Worm (Caenorhabditis elegans): Measurements from ENCODE around the gene C07A4.3.
A peak's percentile ranks its signal among the peaks of the same experiment; 100 is the strongest.

C07A4.3 gene

ce11 chrX:10148235-10148872, 26.4 kb upstream of the C07A4.3 start (continued):
- TF ChIP-seq ccch-3 (GFP tag; optimal IDR thresholded peaks at IDR 0.05) (no peak), Y53F4B.3 (GFP tag; IDR thresholded peaks at IDR 0.05) (no peak; the same call in 1 of the 2 replicates), aptf-2 (GFP tag; conservative IDR thresholded peaks at IDR 0.05) (no peak), lin-40 (tag; optimal IDR thresholded peaks at IDR 0.05) (no peak), snpc-1.3 (tag; optimal IDR thresholded peaks at IDR 0.05; ENCODE audit: insufficient read depth) (peak; percentile 89), sptf-2 (GFP tag; optimal IDR thresholded peaks at IDR 0.05) (no peak), pbrm-1 (GFP tag; IDR thresholded peaks at IDR 0.05) (peak; percentile 85), lin-54 (GFP tag; optimal IDR thresholded peaks at IDR 0.05) (peak; percentile 31), ztf-18 (tag; optimal IDR thresholded peaks at IDR 0.05) (peak; percentile 57), let-607 (tag; optimal IDR thresholded peaks at IDR 0.05) (peak in 1 of 2 experiments; percentile 39), pha-4 (tag; optimal IDR thresholded peaks at IDR 0.05) (no peak), let-526 (GFP tag; IDR thresholded peaks at IDR 0.05) (no peak), D2030.7 (GFP tag; IDR thresholded peaks at IDR 0.05) (peak; percentile 91), T07F8.4 (tag; optimal IDR thresholded peaks at IDR 0.05) (no peak), mel-28 (tag; optimal IDR thresholded peaks at IDR 0.05; ENCODE audit: borderline replicate concordance) (no peak), nhr-27 (tag; optimal IDR thresholded peaks at IDR 0.05) (no peak), B0261.1 (tag; optimal IDR thresholded peaks at IDR 0.05) (peak; percentile 81), F52B5.7 (tag; optimal IDR thresholded peaks at IDR 0.05) (no peak)

ce11 chrX:10150918-10151317, 23.9 kb upstream of the C07A4.3 start:
- TF ChIP-seq zfh-2 (GFP tag; conservative IDR thresholded peaks at IDR 0.05) (0 out of 2 replicates have a peak, but pooled peaks have one; percentile 11), somi-1 (GFP tag; optimal IDR thresholded peaks at IDR 0.05) (no peak)

- TF ChIP-seq nhr-27 (tag; optimal IDR thresholded peaks at IDR 0.05) (no peak), T07F8.4 (tag; optimal IDR thresholded peaks at IDR 0.05) (no peak), ztf-22 (GFP tag; optimal IDR thresholded peaks at IDR 0.05) (no peak), Y67H2A.10 (GFP tag; conservative IDR thresholded peaks at IDR 0.05) (no peak), ets-4 (GFP tag; optimal IDR thresholded peaks at IDR 0.05) (no peak), ztf-26 (tag; optimal IDR thresholded peaks at IDR 0.05) (no peak)
Observed at ce11 chrX:10154317-10154942, 20.4 kb upstream of the C07A4.3 start, which contains the start of gene F09B9.5. TSS of gene F09B9.5 (plus strand) at chrX:10154817.

ce11 chrX:10155127-10155526, 19.7 kb upstream of the C07A4.3 start:
- TF ChIP-seq mcd-1 (GFP tag; IDR thresholded peaks at IDR 0.05) (no peak), dpff-1 (tag; optimal IDR thresholded peaks at IDR 0.05) (no peak), rcor-1 (GFP tag; IDR thresholded peaks at IDR 0.05) (no peak)

- peak; percentile 46 for TF ChIP-seq ceh-27 (GFP tag; optimal IDR thresholded peaks at IDR 0.05)
- no peak for TF ChIP-seq ama-1 (optimal IDR thresholded peaks at IDR 0.05)
- TF ChIP-seq ama-1 (GFP tag; optimal IDR thresholded peaks at IDR 0.05), result no peak
- TF ChIP-seq tbp1 (GFP tag; optimal IDR thresholded peaks at IDR 0.05), result peak; percentile 18
- peak; percentile 62 for TF ChIP-seq ZK185.1 (tag; optimal IDR thresholded peaks at IDR 0.05; ENCODE audit: poor library complexity, severe bottlenecking)
- peak; percentile 44 for TF ChIP-seq lin-40 (tag; optimal IDR thresholded peaks at IDR 0.05)
- TF ChIP-seq tbx-9 (tag; optimal IDR thresholded peaks at IDR 0.05; ENCODE audit: borderline replicate concordance), result no peak
- TF ChIP-seq F33H1.4 (GFP tag; IDR thresholded peaks at IDR 0.05), result peak; percentile 60
- TF ChIP-seq hmg-1.2 (GFP tag; IDR thresholded peaks at IDR 0.05), result peak; percentile 81
- TF ChIP-seq nhr-80 (tag; optimal IDR thresholded peaks at IDR 0.05), result peak; percentile 82
- peak; percentile 31 for TF ChIP-seq gei-17 (GFP tag; optimal IDR thresholded peaks at IDR 0.05)
- TF ChIP-seq athp-1 (tag; optimal IDR thresholded peaks at IDR 0.05), result no peak
- TF ChIP-seq let-607 (tag; optimal IDR thresholded peaks at IDR 0.05), result peak; percentile 96 to 97
- peak; percentile 28 for TF ChIP-seq K12H6.12 (tag; optimal IDR thresholded peaks at IDR 0.05)
- TF ChIP-seq zfh-2 (GFP tag; conservative IDR thresholded peaks at IDR 0.05), result peak; percentile 85
- TF ChIP-seq nfyb-1 (GFP tag; IDR thresholded peaks at IDR 0.05), result peak; percentile 91
- 0 out of 2 replicates have a peak, but pooled peaks have one; percentile 17 for TF ChIP-seq mcd-1 (GFP tag; IDR thresholded peaks at IDR 0.05)
Observed at ce11 chrX:10158716-10159115, 16.1 kb upstream of the C07A4.3 start, which contains the start of gene erd-2.1. TSS of gene erd-2.1 (minus strand) at chrX:10158829.
